Fruit fly (Drosophila melanogaster) whole organism, embryonic: ENCODE data around the gene SrpRalpha.
A peak's percentile ranks its signal among the peaks of the same experiment; 100 is the strongest.

ENCODE experiments used
- CG10431 ChIP-seq: fragments of 200-800 bp; sonication (Bioruptor generic); optimal IDR thresholded peaks from 3 replicates; lab custom pipeline; 2018; ENCODE audit warnings: missing biosample characterization, mild to moderate bottlenecking, missing genetic modification characterization
- CG11085 ChIP-seq: fragments of 200-800 bp; sonication (Bioruptor generic); IDR thresholded peaks from 2 replicates; pipeline ENCODE4 v1.3.6; 2022; ENCODE audit warnings: missing biosample characterization, missing genetic modification characterization
- CG11723 ChIP-seq: fragments of 200-800 bp; sonication (Bioruptor generic); optimal IDR thresholded peaks from 2 replicates; lab custom pipeline; 2017; ENCODE audit warnings: missing biosample characterization, mild to moderate bottlenecking, missing genetic modification characterization
- CG13287 ChIP-seq: fragments of 200-800 bp; sonication (Bioruptor generic); IDR thresholded peaks from 2 replicates; pipeline ENCODE4 v1.3.6; 2022; ENCODE audit warnings: missing biosample characterization, missing genetic modification characterization; ENCODE audit not compliant: partially characterized antibody
- CG1603 ChIP-seq: fragments of 200-800 bp; sonication (Bioruptor generic); optimal IDR thresholded peaks from 2 replicates; lab custom pipeline; 2019; ENCODE audit warnings: missing biosample characterization, mild to moderate bottlenecking, missing genetic modification characterization, moderate library complexity
- CG17359 ChIP-seq: fragments of 200-800 bp; sonication (Bioruptor generic); optimal IDR thresholded peaks from 3 replicates; lab custom pipeline; 2018; ENCODE audit warnings: missing biosample characterization, mild to moderate bottlenecking, missing genetic modification characterization, moderate library complexity
- CG17829 ChIP-seq: fragments of 200-800 bp; optimal IDR thresholded peaks from 2 replicates; lab custom pipeline; 2019; ENCODE audit warnings: missing biosample characterization, mild to moderate bottlenecking, missing genetic modification characterization, moderate library complexity
- CG1792 ChIP-seq: fragments of 200-800 bp; sonication (Bioruptor generic); optimal IDR thresholded peaks from 2 replicates; lab custom pipeline; 2016; ENCODE audit warnings: missing biosample characterization, missing genetic modification characterization
- CG18011 ChIP-seq: fragments of 200-800 bp; sonication (Bioruptor generic); optimal IDR thresholded peaks from 2 replicates; lab custom pipeline; 2017; ENCODE audit warnings: missing biosample characterization, missing genetic modification characterization, mild to moderate bottlenecking, moderate library complexity, missing genotype
- CG18476 ChIP-seq: fragments of 200-800 bp; sonication (Bioruptor generic); optimal IDR thresholded peaks from 2 replicates; lab custom pipeline; 2016; ENCODE audit warnings: missing biosample characterization, mild to moderate bottlenecking, missing genetic modification characterization
- CG2116 ChIP-seq: fragments of 200-800 bp; sonication (Bioruptor generic); optimal IDR thresholded peaks from 3 replicates; lab custom pipeline; 2018; ENCODE audit warnings: missing biosample characterization, mild to moderate bottlenecking, missing genetic modification characterization
- CG3163 ChIP-seq: fragments of 200-800 bp; sonication (Bioruptor generic); optimal IDR thresholded peaks from 3 replicates; lab custom pipeline; 2016; ENCODE audit warnings: missing biosample characterization, missing genetic modification characterization
- CG3407 ChIP-seq: fragments of 200-800 bp; sonication (Bioruptor generic); optimal IDR thresholded peaks from 2 replicates; lab custom pipeline; 2018; ENCODE audit warnings: missing biosample characterization, mild to moderate bottlenecking, missing genetic modification characterization
- CG4328 ChIP-seq: fragments of 200-800 bp; sonication (Bioruptor generic); optimal IDR thresholded peaks from 3 replicates; lab custom pipeline; 2017; ENCODE audit warnings: missing biosample characterization, missing genetic modification reagents, missing genetic modification characterization
- CG4424 ChIP-seq: fragments of 200-800 bp; sonication (Bioruptor generic); optimal IDR thresholded peaks from 3 replicates; lab custom pipeline; 2016; ENCODE audit warnings: missing biosample characterization, missing genetic modification characterization
- CG4730 ChIP-seq: fragments of 200-800 bp; sonication (Bioruptor generic); IDR thresholded peaks from 2 replicates; pipeline ENCODE4 v1.3.6; 2022; ENCODE audit warnings: missing biosample characterization, missing genetic modification characterization
- CG6689 ChIP-seq: fragments of 200-800 bp; sonication (Bioruptor generic); IDR thresholded peaks from 2 replicates; pipeline ENCODE4 v1.3.6; 2022; ENCODE audit warnings: missing biosample characterization, missing genetic modification characterization
- Dp ChIP-seq: fragments of 200-800 bp; sonication (Bioruptor generic); optimal IDR thresholded peaks from 2 replicates; lab custom pipeline; 2018; ENCODE audit warnings: missing biosample characterization, mild to moderate bottlenecking, missing genetic modification characterization, moderate library complexity
- HLH54F ChIP-seq: fragments of 200-800 bp; sonication (Bioruptor generic); optimal IDR thresholded peaks from 3 replicates; lab custom pipeline; 2016; ENCODE audit warnings: missing biosample characterization, missing genetic modification characterization
- HLHmδ ChIP-seq: fragments of 200-800 bp; sonication (Bioruptor generic); optimal IDR thresholded peaks from 2 replicates; lab custom pipeline; 2018; ENCODE audit warnings: missing biosample characterization, mild to moderate bottlenecking, missing genetic modification characterization, moderate library complexity
- Max ChIP-seq: fragments of 200-800 bp; sonication (Bioruptor generic); optimal IDR thresholded peaks from 2 replicates; lab custom pipeline; 2016; ENCODE audit warnings: missing biosample characterization, mild to moderate bottlenecking, missing genetic modification characterization
- Med ChIP-seq: fragments of 200-800 bp; sonication (Bioruptor generic); peaks from one replicate; lab custom pipeline; 2016; ENCODE audit warnings: missing biosample characterization, missing genetic modification characterization, mild to moderate bottlenecking, inconsistent platforms, moderate library complexity
- NFAT ChIP-seq: fragments of 200-800 bp; sonication (Bioruptor generic); IDR thresholded peaks from 2 replicates; pipeline ENCODE4 v1.3.6; 2022; ENCODE audit warnings: missing biosample characterization, missing genetic modification characterization
- NfI ChIP-seq: fragments of 200-800 bp; sonication (Bioruptor generic); optimal IDR thresholded peaks from 3 replicates; lab custom pipeline; 2018; ENCODE audit warnings: missing biosample characterization, mild to moderate bottlenecking, missing genetic modification characterization, moderate library complexity
- Oaz ChIP-seq: fragments of 200-800 bp; sonication (Bioruptor generic); IDR thresholded peaks from 2 replicates; pipeline ENCODE4 v1.3.6; 2022; ENCODE audit warnings: missing biosample characterization, missing genetic modification characterization
- Opbp ChIP-seq: fragments of 200-800 bp; sonication (Bioruptor generic); IDR thresholded peaks from 3 replicates; pipeline ENCODE4 v1.3.6; 2022; ENCODE audit warnings: missing biosample characterization, missing genetic modification characterization; ENCODE audit not compliant: partially characterized antibody
- Ptx1 ChIP-seq: fragments of 200-800 bp; sonication (Bioruptor generic); IDR thresholded peaks from 2 replicates; pipeline ENCODE4 v1.3.6; 2022; ENCODE audit warnings: missing biosample characterization, missing genetic modification characterization
- Rfx ChIP-seq: fragments of 200-800 bp; sonication (Bioruptor generic); IDR thresholded peaks from 2 replicates; pipeline ENCODE4 v1.3.6; 2022; ENCODE audit warnings: missing biosample characterization, missing genetic modification characterization
- YL-1 ChIP-seq: fragments of 200-800 bp; sonication (Bioruptor generic); optimal IDR thresholded peaks from 3 replicates; lab custom pipeline; 2017; ENCODE audit warnings: missing biosample characterization, mild to moderate bottlenecking, missing genetic modification characterization
- ab ChIP-seq: fragments of 200-800 bp; sonication (Bioruptor generic); optimal IDR thresholded peaks from 2 replicates; lab custom pipeline; 2016; ENCODE audit warnings: missing biosample characterization, missing genetic modification characterization
- amos ChIP-seq: fragments of 200-800 bp; sonication (Bioruptor generic); IDR thresholded peaks from 2 replicates; pipeline ENCODE4 v1.3.6; 2022; ENCODE audit warnings: missing biosample characterization, missing genetic modification characterization; ENCODE audit not compliant: partially characterized antibody
- crol ChIP-seq: fragments of 200-800 bp; sonication (Bioruptor generic); IDR thresholded peaks from 2 replicates; pipeline ENCODE4 v1.3.6; 2022; ENCODE audit warnings: missing biosample characterization, missing genetic modification characterization
- crp ChIP-seq, 2 experiments: fragments of 200-800 bp; sonication (Bioruptor generic); optimal IDR thresholded peaks; 2 replicates in 1 of 2; 3 replicates in 1 of 2; lab custom pipeline; 2017; ENCODE audit warnings: missing biosample characterization in 2 of 2, missing genetic modification characterization in 2 of 2, mild to moderate bottlenecking in 1 of 2, moderate library complexity in 1 of 2
- dysf ChIP-seq: fragments of 200-800 bp; sonication (Bioruptor generic); IDR thresholded peaks from 3 replicates; pipeline ENCODE4 v1.3.6; 2022; ENCODE audit warnings: missing biosample characterization, missing genetic modification characterization
- fd102C ChIP-seq: fragments of 200-800 bp; sonication (Bioruptor generic); optimal IDR thresholded peaks from 2 replicates; lab custom pipeline; 2018; ENCODE audit warnings: missing biosample characterization, mild to moderate bottlenecking, missing genetic modification characterization, moderate library complexity
- jing ChIP-seq: fragments of 200-800 bp; sonication (Bioruptor generic); optimal IDR thresholded peaks from 2 replicates; lab custom pipeline; 2018; ENCODE audit warnings: missing biosample characterization, mild to moderate bottlenecking, missing genetic modification characterization
- knrl ChIP-seq: fragments of 200-800 bp; sonication (Bioruptor generic); IDR thresholded peaks from 3 replicates; pipeline ENCODE4 v1.3.6; 2022; ENCODE audit warnings: missing biosample characterization, missing genetic modification characterization; ENCODE audit not compliant: partially characterized antibody
- nom ChIP-seq: fragments of 200-800 bp; sonication (Bioruptor generic); optimal IDR thresholded peaks from 2 replicates; lab custom pipeline; 2017; ENCODE audit warnings: missing biosample characterization, missing genetic modification characterization, mild to moderate bottlenecking, moderate library complexity, missing genetic modification reagents
- pzg ChIP-seq: fragments of 200-800 bp; sonication (Bioruptor generic); optimal IDR thresholded peaks from 3 replicates; lab custom pipeline; 2018; ENCODE audit warnings: missing biosample characterization, mild to moderate bottlenecking, missing genetic modification characterization, moderate library complexity
- sens ChIP-seq: fragments of 200-800 bp; sonication (Bioruptor generic); peaks from one replicate; lab custom pipeline; 2016; ENCODE audit warnings: missing biosample characterization, missing genetic modification characterization
- slbo ChIP-seq: fragments of 200-800 bp; sonication (Bioruptor generic); IDR thresholded peaks from 2 replicates; pipeline ENCODE4 v1.3.6; 2022; ENCODE audit warnings: missing biosample characterization, missing genetic modification characterization
- slou ChIP-seq: fragments of 200-800 bp; sonication (Bioruptor generic); optimal IDR thresholded peaks from 3 replicates; lab custom pipeline; 2016; ENCODE audit warnings: missing biosample characterization, missing genetic modification characterization
- slp2 ChIP-seq: fragments of 200-800 bp; sonication (Bioruptor generic); optimal IDR thresholded peaks from 2 replicates; lab custom pipeline; 2016; ENCODE audit warnings: missing biosample characterization, missing genetic modification characterization
- sna ChIP-seq: fragments of 200-800 bp; sonication (Bioruptor generic); IDR thresholded peaks from 2 replicates; pipeline ENCODE4 v1.3.6; 2022; ENCODE audit warnings: missing biosample characterization, missing genetic modification characterization; ENCODE audit not compliant: partially characterized antibody
- vnd ChIP-seq: fragments of 200-800 bp; sonication (Bioruptor generic); IDR thresholded peaks from 3 replicates; pipeline ENCODE4 v1.3.6; 2022; ENCODE audit warnings: missing biosample characterization, missing genetic modification characterization; ENCODE audit not compliant: partially characterized antibody
- vvl ChIP-seq: fragments of 200-800 bp; sonication (Bioruptor generic); IDR thresholded peaks from 2 replicates; pipeline ENCODE4 v1.3.6; 2022; ENCODE audit warnings: missing biosample characterization, missing genetic modification characterization
- zen2 ChIP-seq: fragments of 200-800 bp; sonication (Bioruptor generic); IDR thresholded peaks from 3 replicates; pipeline ENCODE4 v1.3.6; 2022; ENCODE audit warnings: missing biosample characterization, missing genetic modification characterization; ENCODE audit not compliant: partially characterized antibody

The SrpRalpha gene

DNA sequence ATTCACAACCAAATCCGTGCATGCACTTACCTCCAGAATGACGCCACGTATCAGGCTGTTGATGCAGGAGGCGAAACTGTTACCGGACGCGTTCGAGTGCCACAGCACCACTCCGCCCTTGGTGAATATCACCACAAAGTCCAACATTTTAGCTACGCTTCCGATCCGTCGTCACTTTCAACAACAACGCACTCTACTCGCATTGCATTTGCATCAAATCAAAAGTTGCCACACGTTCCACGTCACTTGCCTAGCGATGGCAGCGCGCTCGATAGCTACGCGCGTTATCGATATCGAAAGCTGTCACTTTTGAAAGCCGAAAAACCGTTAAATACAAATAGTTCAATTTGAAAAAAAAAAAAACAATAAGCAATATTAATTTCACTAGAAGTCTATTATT is at the start of gene SrpRalpha (continued):
- peak; percentile 20 for TF ChIP-seq CG2116 (GFP tag; lab: Kevin White, UChicago)
- TF ChIP-seq CG11723 (GFP tag; lab: Kevin White, UChicago): no peak
- 0 out of 2 replicates have a peak, but pooled peaks have one; percentile 16 for TF ChIP-seq sna
- TF ChIP-seq knrl (GFP tag; lab: Robert Waterston, UW): peak; percentile 35; the same call in 1 of the 3 replicates
- TF ChIP-seq sens (GFP tag; lab: Kevin White, UChicago): peak; percentile 60
- peak; percentile 39 for TF ChIP-seq pzg (GFP tag; lab: Kevin White, UChicago)
- TF ChIP-seq NFAT (GFP tag; lab: Robert Waterston, UW): no peak
- TF ChIP-seq CG10431: no peak
- peak; percentile 79 for TF ChIP-seq YL-1 (GFP tag; lab: Kevin White, UChicago)
- TF ChIP-seq Dp (GFP tag; lab: Kevin White, UChicago): peak; percentile 63
- TF ChIP-seq CG17829 (tag; lab: Kevin White, UChicago): peak; percentile 12
- no peak for TF ChIP-seq HLHmδ (GFP tag; lab: Kevin White, UChicago)
- peak; percentile 63; the same call in 1 of the 2 replicates for TF ChIP-seq vvl (GFP tag; lab: Robert Waterston, UW)
- no peak for TF ChIP-seq fd102C (GFP tag; lab: Kevin White, UChicago)
- peak; percentile 66; the same call in 2 of the 3 replicates for TF ChIP-seq Opbp (GFP tag; lab: Robert Waterston, UW)
- TF ChIP-seq CG4328: no peak
- no peak for TF ChIP-seq crp (GFP tag; optimal IDR thresholded peaks at IDR 0.05; lab: Kevin White, UChicago)
- TF ChIP-seq CG3163: no peak
- no peak for TF ChIP-seq CG4424
- no peak for TF ChIP-seq CG11085 (GFP tag; lab: Robert Waterston, UW)
- peak; percentile 14 for TF ChIP-seq nom
- peak; percentile 14 for TF ChIP-seq CG17359 (tag; lab: Kevin White, UChicago)
- peak; percentile 5; the same call in 2 of the 3 replicates for TF ChIP-seq zen2
- peak; percentile 55 for TF ChIP-seq CG13287 (GFP tag; lab: Robert Waterston, UW)
- no peak for TF ChIP-seq CG1792 (GFP tag; lab: Kevin White, UChicago)
- TF ChIP-seq amos: peak; percentile 28; the same call in 1 of the 2 replicates

DNA sequence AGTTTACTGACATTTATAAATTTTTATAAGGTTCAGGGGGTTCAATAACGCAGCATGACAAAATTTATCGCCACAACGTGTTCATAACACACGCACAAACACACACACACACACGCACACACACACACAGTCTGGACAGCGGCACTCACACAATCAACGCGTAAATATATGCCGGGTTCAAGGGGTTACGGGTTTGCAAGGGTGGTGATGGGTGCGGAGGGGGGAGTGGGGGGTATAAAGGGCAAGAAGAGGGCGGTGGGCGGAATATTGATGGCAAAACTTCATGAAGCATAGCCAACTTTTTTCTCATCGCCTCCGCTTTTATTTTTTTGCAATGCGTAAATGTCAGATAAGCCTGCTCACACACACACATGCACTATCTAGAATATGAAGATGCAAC is 47.2 kb upstream of the SrpRalpha start:
- TF ChIP-seq CG18476 (GFP tag; lab: Kevin White, UChicago) (no peak), crol (peak; percentile 56)
- TF ChIP-seq, all 482 proteins: peak for 1

DNA sequence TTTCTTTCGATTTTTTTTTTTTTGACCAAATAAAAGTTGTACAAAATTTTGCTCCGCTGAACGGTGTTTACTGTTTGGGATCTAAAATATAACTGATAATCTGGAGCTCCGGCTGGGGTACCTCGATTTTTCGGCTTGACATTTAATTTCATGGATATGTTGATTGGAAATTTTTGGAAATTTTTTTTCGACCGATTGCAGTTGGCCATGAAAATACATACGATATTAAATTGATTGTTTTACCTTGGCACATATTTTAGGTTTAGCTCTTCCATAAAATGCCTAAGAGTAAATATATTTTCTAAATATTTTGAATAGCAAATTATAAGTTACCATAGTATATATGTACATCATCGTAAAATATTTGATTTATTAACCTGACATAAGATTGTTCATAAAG is 41.7 kb upstream of the SrpRalpha start, which contains the start of gene CG1394:
Gene CG1394, minus strand, starts transcription at position 101 of the 400 bp plus-strand sequence.
- TF ChIP-seq Oaz (GFP tag; lab: Robert Waterston, UW) (no peak), CG4730 (GFP tag; lab: Robert Waterston, UW) (no peak), ab (GFP tag; lab: Kevin White, UChicago) (no peak), HLH54F (GFP tag; lab: Kevin White, UChicago) (no peak), slp2 (GFP tag; lab: Kevin White, UChicago) (no peak), slou (GFP tag; lab: Kevin White, UChicago) (no peak), NfI (GFP tag; lab: Kevin White, UChicago) (no peak)

DNA sequence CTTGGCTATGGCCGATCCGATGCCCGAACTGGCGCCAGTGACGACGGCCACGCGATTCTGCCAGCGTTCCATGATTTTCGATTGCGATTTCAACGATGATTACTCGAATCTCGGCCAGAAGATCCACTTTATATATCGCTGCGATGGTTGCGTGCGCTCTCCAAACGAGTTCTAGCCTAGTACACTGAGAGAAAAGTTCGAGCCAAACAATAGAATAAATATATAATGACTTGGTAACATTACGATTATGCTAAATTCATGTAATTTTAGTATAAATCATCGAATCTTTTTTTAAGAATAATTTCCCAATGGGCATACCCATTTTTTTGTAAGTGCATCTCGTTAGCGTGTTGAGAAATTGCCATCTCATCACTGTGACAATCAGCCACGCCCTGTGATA is 40.1 kb upstream of the SrpRalpha start, which contains the start of gene Antdh:
Gene Antdh, minus strand, starts transcription at position 101 of the 400 bp plus-strand sequence.
- TF ChIP-seq CG1603 (tag; lab: Kevin White, UChicago) (peak; percentile 21), Med (GFP tag; lab: Kevin White, UChicago) (peak; percentile 33), jing (GFP tag; lab: Kevin White, UChicago) (no peak), Rfx (GFP tag; lab: Robert Waterston, UW) (peak; percentile 47), slbo (GFP tag; lab: Robert Waterston, UW) (no peak), CG3407 (GFP tag; lab: Kevin White, UChicago) (no peak), Ptx1 (GFP tag; lab: Robert Waterston, UW) (peak; percentile 22; the same call in 1 of the 2 replicates), vnd (no peak), Max (no peak), CG6689 (peak; percentile 40; the same call in 1 of the 2 replicates), dysf (0 out of 3 replicates have a peak, but pooled peaks have one; percentile 22), CG18011 (GFP tag; lab: Kevin White, UChicago) (no peak)
